Worm (Caenorhabditis elegans) whole organism, L3 larva: Measurements from ENCODE around the gene str-84.

Experiments used
- ama-1 ChIP-seq: fragments of 150-350 bp; optimal IDR thresholded peaks from 2 replicates; lab custom pipeline; 2018
- elt-1 ChIP-seq: fragments of 150-350 bp; optimal IDR thresholded peaks from 2 replicates; lab custom pipeline; 2014; ENCODE audit warnings: missing biosample characterization, missing genetic modification characterization
- fos-1 ChIP-seq: fragments of 150-350 bp; optimal IDR thresholded peaks from 2 replicates; lab custom pipeline; 2014; ENCODE audit warnings: missing biosample characterization, missing genetic modification characterization
- nhr-28 ChIP-seq: fragments of 150-350 bp; optimal IDR thresholded peaks from 2 replicates; lab custom pipeline; 2014; ENCODE audit warnings: missing biosample characterization, missing genetic modification characterization
- nhr-77 ChIP-seq: fragments of 150-350 bp; optimal IDR thresholded peaks from 2 replicates; lab custom pipeline; 2014; ENCODE audit warnings: missing biosample characterization, missing genetic modification characterization
- pqm-1 ChIP-seq: fragments of 150-350 bp; optimal IDR thresholded peaks from 2 replicates; lab custom pipeline; 2017; ENCODE audit warnings: missing biosample characterization, missing genetic modification characterization, inconsistent platforms
- skn-1 ChIP-seq: fragments of 150-350 bp; optimal IDR thresholded peaks from 2 replicates; lab custom pipeline; 2014; ENCODE audit warnings: missing biosample characterization, missing genetic modification characterization

DNA sequence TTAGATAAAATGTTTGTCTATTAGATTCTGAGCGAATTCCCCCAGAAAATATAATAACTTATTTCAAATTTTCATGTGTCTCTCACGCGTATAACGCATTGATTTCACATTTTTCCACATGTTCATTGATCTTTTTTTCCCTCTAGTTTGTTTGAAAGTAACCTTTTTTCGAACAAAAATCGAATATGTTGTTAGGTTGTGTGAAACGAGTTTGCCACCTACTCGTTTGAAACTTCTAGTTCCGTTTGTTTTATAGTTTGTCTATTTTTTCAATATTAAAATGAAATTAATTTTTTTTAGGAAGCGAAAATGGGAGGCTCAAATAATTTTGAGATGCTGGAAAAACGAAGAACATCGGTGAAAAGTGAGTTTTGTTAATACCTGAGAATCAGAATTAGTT, 49.5 kb upstream of the str-84 start, which contains the start of gene C25E10.5:
- TF ChIP-seq pqm-1 (tag; lab: Kevin White, UChicago) (no peak), skn-1 (no peak), ama-1 (lab: Kevin White, UChicago) (no peak), elt-1 (tag; lab: Kevin White, UChicago) (no peak), nhr-77 (tag; lab: Kevin White, UChicago) (no peak), nhr-28 (tag; lab: Kevin White, UChicago) (no peak), fos-1 (tag; lab: Kevin White, UChicago) (no peak)
